Worm (Caenorhabditis elegans): ENCODE data around the gene C35B1.5.
A peak's percentile ranks its signal among the peaks of the same experiment; 100 is the strongest.

Gene C35B1.5

DNA sequence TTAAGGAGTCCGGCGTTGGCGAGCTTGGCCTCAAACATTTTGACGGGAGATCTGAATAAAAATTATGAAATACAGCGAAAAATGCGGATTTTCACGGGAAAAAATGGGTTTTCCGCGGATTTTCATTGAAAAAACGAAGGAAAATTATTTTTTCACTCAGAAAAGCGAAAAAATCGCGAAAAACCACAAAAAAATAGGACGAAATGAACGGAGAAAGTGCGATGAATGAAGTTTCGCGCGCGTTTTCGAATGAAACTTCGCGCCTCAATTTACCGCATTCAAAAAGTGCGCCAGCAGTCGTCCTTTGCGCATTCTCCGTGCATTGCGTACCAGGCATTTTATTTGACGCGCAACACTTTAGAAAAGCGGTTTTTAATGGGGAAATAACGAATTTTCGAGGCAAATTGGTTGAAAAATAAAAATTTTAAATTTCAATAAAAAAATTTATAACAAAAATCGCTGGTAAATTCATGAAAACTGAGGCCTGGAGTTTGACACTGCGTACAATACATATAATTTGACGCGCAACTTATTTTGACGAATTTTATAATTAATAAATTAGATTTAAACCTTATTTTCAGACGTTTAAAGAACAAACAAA lies 34.5 kb downstream of the C35B1.5 start, which contains the start of gene pcn-1 (continued):
- TF ChIP-seq lin-39 (tag; optimal IDR thresholded peaks at IDR 0.05) (peak; percentile 90), jun-1 (tag; optimal IDR thresholded peaks at IDR 0.05) (peak; percentile 91), blmp-1 (tag; optimal IDR thresholded peaks at IDR 0.05) (peak; percentile 77), skn-1 (tag; optimal IDR thresholded peaks at IDR 0.05) (peak; percentile 83), sptf-1 (tag; optimal IDR thresholded peaks at IDR 0.05) (no peak), hlh-4 (tag; optimal IDR thresholded peaks at IDR 0.05) (no peak), C16A3.4 (tag; optimal IDR thresholded peaks at IDR 0.05) (peak; percentile 91), lin-15B (tag; optimal IDR thresholded peaks at IDR 0.05) (peak; percentile 91), snu-23 (GFP tag; optimal IDR thresholded peaks at IDR 0.05) (peak; percentile 96), tbx-2 (tag; optimal IDR thresholded peaks at IDR 0.05) (peak; percentile 99), tlp-1 (tag; optimal IDR thresholded peaks at IDR 0.05) (no peak), unc-130 (tag; optimal IDR thresholded peaks at IDR 0.05) (peak; percentile 82)

DNA sequence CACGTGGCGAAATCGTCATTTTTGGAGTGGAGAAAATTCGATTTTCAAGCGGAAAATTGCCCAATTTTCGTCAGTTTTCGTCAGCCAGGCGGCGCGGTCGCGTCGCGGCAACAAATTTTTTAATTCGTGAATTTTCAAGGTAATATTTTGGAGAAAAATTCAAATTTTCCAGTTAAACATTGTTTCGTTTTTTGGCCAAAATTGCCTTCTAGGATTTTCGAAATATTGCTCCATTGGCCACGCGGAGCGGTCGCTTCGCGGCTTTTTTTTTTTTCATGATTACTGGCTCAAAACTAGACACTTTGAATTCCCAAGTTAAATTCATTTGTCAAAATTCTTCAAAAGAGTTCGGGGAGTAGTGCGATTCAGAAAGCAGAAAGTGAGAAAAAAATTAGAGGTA lies 36.4 kb downstream of the C35B1.5 start:
- peak; percentile 3 for TF ChIP-seq nhr-85 (tag)
- TF ChIP-seq ceh-90 (tag; optimal IDR thresholded peaks at IDR 0.05): no peak
- no peak for TF ChIP-seq ama-1 (optimal IDR thresholded peaks at IDR 0.05)
- no peak for TF ChIP-seq grh-1 (GFP tag; IDR thresholded peaks at IDR 0.05)
- TF ChIP-seq nhr-19 (GFP tag; conservative IDR thresholded peaks at IDR 0.05): no peak
- no peak for TF ChIP-seq nhr-47 (tag; optimal IDR thresholded peaks at IDR 0.05)
- TF ChIP-seq efl-1 (optimal IDR thresholded peaks at IDR 0.05): no peak
- peak in 1 of 2 experiments; percentile 13 for TF ChIP-seq efl-1 (GFP tag; optimal IDR thresholded peaks at IDR 0.05 in 1 of 2)
- TF ChIP-seq nhr-11 (tag; optimal IDR thresholded peaks at IDR 0.05): no peak
- TF ChIP-seq nhr-28 (tag; optimal IDR thresholded peaks at IDR 0.05): no peak

DNA sequence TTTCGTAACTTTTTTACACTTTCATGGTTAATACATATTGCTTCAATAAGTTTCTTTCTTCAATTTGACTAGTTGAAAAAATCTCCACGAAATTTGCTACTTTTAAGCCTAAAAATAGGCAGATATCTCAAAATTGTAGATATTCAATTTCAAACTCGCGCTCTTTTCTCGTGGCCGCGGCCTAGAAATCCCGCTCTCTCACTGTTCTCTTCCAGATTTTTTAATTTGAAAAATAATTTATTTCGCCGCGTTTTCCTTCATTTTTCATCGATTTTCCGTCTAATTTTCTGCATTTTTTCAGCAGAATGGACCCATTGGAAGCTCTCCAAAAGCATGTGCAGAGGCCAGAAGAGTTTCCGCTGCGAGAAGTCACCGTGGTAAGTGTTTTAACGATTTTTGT lies 41.7 kb downstream of the C35B1.5 start, which contains the start of gene cdc-73:
cdc-73 (plus strand) TSS at position 302 of the 400 bp plus-strand sequence.
- TF ChIP-seq unc-30 (tag; optimal IDR thresholded peaks at IDR 0.05) (no peak), vab-15 (tag; optimal IDR thresholded peaks at IDR 0.05) (no peak), nhr-77 (tag; optimal IDR thresholded peaks at IDR 0.05) (no peak), ets-5 (GFP tag; IDR thresholded peaks at IDR 0.05) (no peak), snu-23 (GFP tag; optimal IDR thresholded peaks at IDR 0.05) (peak; percentile 63), ceh-90 (tag; optimal IDR thresholded peaks at IDR 0.05) (peak; percentile 87), C34B4.2 (tag; optimal IDR thresholded peaks at IDR 0.05) (no peak), snpc-4 (tag; optimal IDR thresholded peaks at IDR 0.05) (no peak), nhr-85 (tag) (peak; percentile 33), lir-3 (tag; optimal IDR thresholded peaks at IDR 0.05; ENCODE audit: poor library complexity) (no peak), lin-14 (GFP tag; optimal IDR thresholded peaks at IDR 0.05) (no peak), lin-13 (GFP tag; optimal IDR thresholded peaks at IDR 0.05) (peak; percentile 1), dsc-1 (tag; optimal IDR thresholded peaks at IDR 0.05) (peak; percentile 63), C16A3.4 (tag; optimal IDR thresholded peaks at IDR 0.05) (peak; percentile 7), xbp-1 (tag; optimal IDR thresholded peaks at IDR 0.05) (peak; percentile 54), hpl-2 (GFP tag; optimal IDR thresholded peaks at IDR 0.05) (no peak), nhr-20 (tag; optimal IDR thresholded peaks at IDR 0.05) (peak; percentile 18), F16B12.6 (tag; optimal IDR thresholded peaks at IDR 0.05) (peak; percentile 29), mab-9 (GFP tag; IDR thresholded peaks at IDR 0.05) (0 out of 2 replicates have a peak, but pooled peaks have one; percentile 21), dpl-1 (GFP tag; optimal IDR thresholded peaks at IDR 0.05) (peak; percentile 89 to 93 (median 91)), ceh-8 (GFP tag; optimal IDR thresholded peaks at IDR 0.05) (no peak), lin-35 (GFP tag; optimal IDR thresholded peaks at IDR 0.05) (peak; percentile 94), lin-15B (tag; optimal IDR thresholded peaks at IDR 0.05) (peak; percentile 25), sox-4 (tag; optimal IDR thresholded peaks at IDR 0.05) (peak; percentile 50), unc-86 (tag; optimal IDR thresholded peaks at IDR 0.05) (peak; percentile 29), lin-39 (tag; optimal IDR thresholded peaks at IDR 0.05) (no peak), zag-1 (tag; optimal IDR thresholded peaks at IDR 0.05) (no peak), Y116A8C.19 (tag; optimal IDR thresholded peaks at IDR 0.05; ENCODE audit: borderline replicate concordance) (no peak), ama-1 (optimal IDR thresholded peaks at IDR 0.05) (no peak), elt-3 (tag; optimal IDR thresholded peaks at IDR 0.05) (peak in 1 of 6 experiments; percentile 39), aha-1 (tag; optimal IDR thresholded peaks at IDR 0.05) (no peak), unc-130 (tag; optimal IDR thresholded peaks at IDR 0.05) (no peak), ztf-11 (tag; optimal IDR thresholded peaks at IDR 0.05) (peak in 1 of 2 experiments; percentile 63), elt-2 (tag; optimal IDR thresholded peaks at IDR 0.05) (no peak), swsn-7 (tag; optimal IDR thresholded peaks at IDR 0.05) (peak; percentile 52), alr-1 (tag; optimal IDR thresholded peaks at IDR 0.05; ENCODE audit: borderline replicate concordance) (no peak)

Data from whole organism, L1 larva.